Worm (Caenorhabditis elegans) whole organism, L4 larva: Measurements from ENCODE around the gene nspf-2.

ENCODE experiments used
- aly-2 ChIP-seq: sonication (generic microtip); optimal IDR thresholded peaks from 2 replicates; lab custom pipeline; 2018; ENCODE audit warnings: missing biosample characterization, missing genetic modification characterization
- dpl-1 ChIP-seq: fragments of 150-350 bp; optimal IDR thresholded peaks from 2 replicates; lab custom pipeline; 2014; ENCODE audit warnings: missing biosample characterization, missing genetic modification reagents, missing genetic modification characterization
- lin-13 ChIP-seq: fragments of 150-350 bp; optimal IDR thresholded peaks from 2 replicates; lab custom pipeline; 2014; ENCODE audit warnings: missing biosample characterization, missing genetic modification reagents, missing genetic modification characterization
- nhr-102 ChIP-seq: sonication (generic microtip); optimal IDR thresholded peaks from 2 replicates; lab custom pipeline; 2016; ENCODE audit warnings: mild to moderate bottlenecking, missing genetic modification characterization, moderate library complexity, missing compliant biosample characterization
- pqm-1 ChIP-seq: sonication (generic microtip); optimal IDR thresholded peaks from 2 replicates; lab custom pipeline; 2017; ENCODE audit warnings: missing biosample characterization, missing genetic modification characterization
- snpc-1.2 ChIP-seq: fragments of 200-800 bp; sonication (Bioruptor generic); IDR thresholded peaks from 2 replicates; pipeline ENCODE4 v1.3.6; 2022; ENCODE audit warnings: missing genetic modification reagents, missing genetic modification characterization, missing compliant biosample characterization
- ztf-11 ChIP-seq: fragments of 150-350 bp; optimal IDR thresholded peaks from 2 replicates; lab custom pipeline; 2014; ENCODE audit warnings: missing biosample characterization, missing genetic modification characterization

DNA sequence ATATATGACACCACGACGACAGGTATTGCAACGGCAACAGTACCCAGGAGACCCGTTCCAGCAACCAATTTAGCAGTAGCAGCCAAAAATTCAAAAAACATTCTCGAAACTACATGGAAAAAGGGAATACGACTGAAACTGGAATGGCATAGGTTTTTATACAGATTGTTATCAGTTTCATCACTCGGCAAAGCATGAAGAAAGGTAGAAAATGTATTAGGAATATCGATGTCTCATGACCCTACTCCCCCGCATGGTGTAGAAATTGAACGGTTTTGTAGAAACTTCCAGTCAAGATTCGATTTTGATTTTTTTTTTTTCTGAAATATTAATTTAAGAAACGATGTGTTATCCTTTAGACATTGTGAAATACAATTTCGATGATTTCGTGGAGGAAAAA lies 22.2 kb downstream of the nspf-2 start, which contains the start of gene T05A8.2:
- TF ChIP-seq pqm-1 (tag; lab: Kevin White, UChicago) (no peak), aly-2 (tag; lab: Kevin White, UChicago) (no peak), snpc-1.2 (GFP tag; lab: Robert Waterston, UW) (no peak), lin-13 (GFP tag; lab: Kevin White, UChicago) (no peak), nhr-102 (tag; lab: Kevin White, UChicago) (no peak), dpl-1 (no peak), ztf-11 (tag; lab: Kevin White, UChicago) (no peak)
